Worm (Caenorhabditis elegans) whole organism, late embryonic: ENCODE data around the gene srw-137.

ENCODE experiments used
- C38D4.7 ChIP-seq: fragments of 200-800 bp; sonication (Bioruptor generic); optimal IDR thresholded peaks from 2 replicates; lab custom pipeline; 2018; ENCODE audit warnings: mild to moderate bottlenecking, missing genetic modification characterization, moderate library complexity, missing compliant biosample characterization
- K02D7.2 ChIP-seq: sonication (generic microtip); optimal IDR thresholded peaks from 2 replicates; lab custom pipeline; 2017; ENCODE audit warnings: mild to moderate bottlenecking, missing genetic modification characterization, missing compliant biosample characterization
- K09A11.1 ChIP-seq: sonication (generic microtip); optimal IDR thresholded peaks from 2 replicates; lab custom pipeline; 2017; ENCODE audit warnings: antibody characterized with exemption, mild to moderate bottlenecking, missing genetic modification characterization, missing compliant biosample characterization; ENCODE audit not compliant: insufficient read depth
- T23F11.4 ChIP-seq: fragments of 200-800 bp; sonication (Bioruptor generic); optimal IDR thresholded peaks from 2 replicates; lab custom pipeline; 2018; ENCODE audit warnings: mild to moderate bottlenecking, missing genetic modification characterization, missing compliant biosample characterization
- ahr-1 ChIP-seq: sonication (generic microtip); optimal IDR thresholded peaks from 2 replicates; lab custom pipeline; 2016; ENCODE audit warnings: missing genetic modification characterization, missing compliant biosample characterization
- ama-1 ChIP-seq: fragments of 150-350 bp; optimal IDR thresholded peaks from 2 replicates; lab custom pipeline; 2014
- ceh-14 ChIP-seq: sonication (generic microtip); optimal IDR thresholded peaks from 2 replicates; lab custom pipeline; 2016; ENCODE audit warnings: missing genotype, missing genetic modification characterization, missing compliant biosample characterization
- ceh-18 ChIP-seq: sonication (generic microtip); optimal IDR thresholded peaks from 2 replicates; lab custom pipeline; 2016; ENCODE audit warnings: missing genetic modification characterization, missing compliant biosample characterization
- ceh-2 ChIP-seq: sonication (generic microtip); optimal IDR thresholded peaks from 2 replicates; lab custom pipeline; 2016; ENCODE audit warnings: missing genotype, missing genetic modification characterization, missing compliant biosample characterization
- ceh-22 ChIP-seq: sonication (generic microtip); optimal IDR thresholded peaks from 2 replicates; lab custom pipeline; 2017; ENCODE audit warnings: missing biosample characterization, missing genetic modification characterization
- ceh-24 ChIP-seq: sonication (generic microtip); optimal IDR thresholded peaks from 2 replicates; lab custom pipeline; 2016; ENCODE audit warnings: mild to moderate bottlenecking, missing genetic modification characterization, missing compliant biosample characterization
- ceh-31 ChIP-seq: sonication (generic microtip); optimal IDR thresholded peaks from 2 replicates; lab custom pipeline; 2016; ENCODE audit warnings: missing genetic modification characterization, missing compliant biosample characterization
- ceh-45 ChIP-seq: fragments of 200-800 bp; sonication (Bioruptor generic); IDR thresholded peaks from 2 replicates; pipeline ENCODE4 v1.3.6; 2022; ENCODE audit warnings: missing genetic modification reagents, missing genetic modification characterization, missing compliant biosample characterization
- ceh-48 ChIP-seq: sonication (generic microtip); optimal IDR thresholded peaks from 2 replicates; lab custom pipeline; 2016; ENCODE audit warnings: missing genetic modification characterization, inconsistent platforms, missing compliant biosample characterization
- elt-2 ChIP-seq: sonication (generic microtip); optimal IDR thresholded peaks from 2 replicates; lab custom pipeline; 2016; ENCODE audit warnings: missing genetic modification reagents, missing genetic modification characterization, missing compliant biosample characterization
- elt-4 ChIP-seq: sonication (generic microtip); optimal IDR thresholded peaks from 2 replicates; lab custom pipeline; 2016; ENCODE audit warnings: missing genetic modification characterization, missing compliant biosample characterization
- ets-4 ChIP-seq: sonication (generic microtip); optimal IDR thresholded peaks from 2 replicates; lab custom pipeline; 2016; ENCODE audit warnings: missing genetic modification characterization, missing compliant biosample characterization
- eyg-1 ChIP-seq: sonication (generic microtip); optimal IDR thresholded peaks from 2 replicates; lab custom pipeline; 2016; ENCODE audit warnings: missing genotype, missing genetic modification characterization, missing compliant biosample characterization
- fax-1 ChIP-seq: sonication (generic microtip); optimal IDR thresholded peaks from 2 replicates; lab custom pipeline; 2016; ENCODE audit warnings: missing genotype, missing genetic modification characterization, missing compliant biosample characterization
- fkh-6 ChIP-seq: sonication (generic microtip); optimal IDR thresholded peaks from 2 replicates; lab custom pipeline; 2016; ENCODE audit warnings: missing genetic modification characterization, missing compliant biosample characterization
- gmeb-2 ChIP-seq: sonication (generic microtip); optimal IDR thresholded peaks from 2 replicates; lab custom pipeline; 2016; ENCODE audit warnings: missing genetic modification characterization, inconsistent platforms, missing compliant biosample characterization
- hlh-15 ChIP-seq: sonication (generic microtip); optimal IDR thresholded peaks from 2 replicates; lab custom pipeline; 2016; ENCODE audit warnings: missing genetic modification characterization, missing compliant biosample characterization
- hlh-6 ChIP-seq: sonication (generic microtip); optimal IDR thresholded peaks from 2 replicates; lab custom pipeline; 2016; ENCODE audit warnings: missing genotype, missing genetic modification characterization, missing compliant biosample characterization
- lim-6 ChIP-seq: sonication (generic microtip); optimal IDR thresholded peaks from 2 replicates; lab custom pipeline; 2016; ENCODE audit warnings: missing genetic modification characterization, missing compliant biosample characterization
- madf-2 ChIP-seq: sonication (generic microtip); optimal IDR thresholded peaks from 2 replicates; lab custom pipeline; 2017; ENCODE audit warnings: missing genetic modification characterization, missing compliant biosample characterization
- nhr-232 ChIP-seq: sonication (generic microtip); optimal IDR thresholded peaks from 2 replicates; lab custom pipeline; 2016; ENCODE audit warnings: missing genetic modification characterization, missing compliant biosample characterization
- pha-4 ChIP-seq: fragments of 150-350 bp; optimal IDR thresholded peaks from 2 replicates; lab custom pipeline; 2018; ENCODE audit warnings: missing biosample characterization, missing genetic modification reagents, missing genetic modification characterization
- pqm-1 ChIP-seq: sonication (generic microtip); optimal IDR thresholded peaks from 2 replicates; lab custom pipeline; 2016; ENCODE audit warnings: missing genetic modification characterization, missing compliant biosample characterization
- ref-2 ChIP-seq: sonication (generic microtip); optimal IDR thresholded peaks from 2 replicates; lab custom pipeline; 2016; ENCODE audit warnings: missing genetic modification characterization, missing compliant biosample characterization
- sdc-2 ChIP-seq: sonication (generic microtip); optimal IDR thresholded peaks from 2 replicates; lab custom pipeline; 2016; ENCODE audit warnings: missing genotype, missing genetic modification characterization, missing compliant biosample characterization
- sox-2 ChIP-seq: fragments of 200-800 bp; sonication (Bioruptor generic); IDR thresholded peaks from 2 replicates; pipeline ENCODE4 v1.3.6; 2022; ENCODE audit warnings: missing genetic modification reagents, missing genetic modification characterization, missing compliant biosample characterization
- sox-4 ChIP-seq: sonication (generic microtip); optimal IDR thresholded peaks from 2 replicates; lab custom pipeline; 2017; ENCODE audit warnings: mild to moderate bottlenecking, missing genetic modification characterization, inconsistent platforms, missing compliant biosample characterization
- syd-9 ChIP-seq: sonication (generic microtip); optimal IDR thresholded peaks from 2 replicates; lab custom pipeline; 2016; ENCODE audit warnings: mild to moderate bottlenecking, missing genetic modification characterization, moderate library complexity, missing compliant biosample characterization
- tbx-7 ChIP-seq: sonication (generic microtip); optimal IDR thresholded peaks from 2 replicates; lab custom pipeline; 2016; ENCODE audit warnings: missing genotype, missing genetic modification characterization, missing compliant biosample characterization
- ttx-3 ChIP-seq: sonication (generic microtip); optimal IDR thresholded peaks from 2 replicates; lab custom pipeline; 2016; ENCODE audit warnings: missing genetic modification reagents, missing genetic modification characterization, missing compliant biosample characterization
- unc-3 ChIP-seq, 2 experiments: fragments of 200-800 bp in 1 of 2; sonication (Bioruptor generic) in 1 of 2; sonication (generic microtip) in 1 of 2; conservative IDR thresholded peaks in 1 of 2; optimal IDR thresholded peaks in 1 of 2; 2 replicates each; pipeline versions ENCODE4 v1.3.6 to Lab custom; 2016 to 2022; ENCODE audit warnings: missing compliant biosample characterization in 2 of 2, missing genetic modification characterization in 2 of 2, missing genetic modification reagents in 1 of 2
- ztf-16 ChIP-seq: sonication (generic microtip); optimal IDR thresholded peaks from 2 replicates; lab custom pipeline; 2017; ENCODE audit warnings: missing genetic modification characterization, missing compliant biosample characterization

srw-137 gene

ce11 chrV:2931252-2931651, 12.5 kb downstream of the srw-137 start, which contains the start of gene C31B8.1:
Gene C31B8.1 (plus strand): TSS chrV:2931552.
- no peak for TF ChIP-seq unc-3 (GFP tag; conservative IDR thresholded peaks at IDR 0.05; lab: Robert Waterston, UW)
- no peak for TF ChIP-seq unc-3 (tag; optimal IDR thresholded peaks at IDR 0.05; lab: Kevin White, UChicago)
- no peak for TF ChIP-seq sox-2
- TF ChIP-seq hlh-15 (tag; lab: Kevin White, UChicago), result no peak
- TF ChIP-seq lim-6 (tag; lab: Kevin White, UChicago), result no peak
- no peak for TF ChIP-seq pqm-1 (tag; lab: Kevin White, UChicago)
- no peak for TF ChIP-seq ref-2
- no peak for TF ChIP-seq ama-1 (lab: Kevin White, UChicago)
- TF ChIP-seq K09A11.1 (tag; lab: Kevin White, UChicago), result no peak
- no peak for TF ChIP-seq ceh-31 (tag; lab: Kevin White, UChicago)
- TF ChIP-seq ets-4, result no peak
- TF ChIP-seq ahr-1 (tag; lab: Kevin White, UChicago), result no peak
- no peak for TF ChIP-seq T23F11.4 (GFP tag; lab: Kevin White, UChicago)
- no peak for TF ChIP-seq ceh-2
- TF ChIP-seq fkh-6, result no peak
- no peak for TF ChIP-seq tbx-7
- no peak for TF ChIP-seq ztf-16 (tag; lab: Kevin White, UChicago)

- no peak for TF ChIP-seq ceh-18 (tag; lab: Kevin White, UChicago)
- TF ChIP-seq unc-3 (GFP tag; conservative IDR thresholded peaks at IDR 0.05; lab: Robert Waterston, UW), result no peak
- TF ChIP-seq unc-3 (tag; optimal IDR thresholded peaks at IDR 0.05; lab: Kevin White, UChicago), result no peak
- TF ChIP-seq lim-6 (tag; lab: Kevin White, UChicago), result no peak
- no peak for TF ChIP-seq pha-4 (tag; lab: Kevin White, UChicago)
- TF ChIP-seq ceh-2, result no peak
- no peak for TF ChIP-seq K02D7.2
- no peak for TF ChIP-seq ztf-16 (tag; lab: Kevin White, UChicago)
- no peak for TF ChIP-seq C38D4.7 (GFP tag; lab: Kevin White, UChicago)
These were observed 14.0 kb downstream of the srw-137 start, which contains the start of gene C31B8.16 for ce11 chrV:2929753-2930152. Gene C31B8.16 (plus strand): TSS chrV:2930053.

ce11 chrV:2927553-2927952, 16.2 kb downstream of the srw-137 start, which contains the start of gene C31B8.12:
Gene C31B8.12 (minus strand): TSS chrV:2927653.
- TF ChIP-seq lim-6 (tag; lab: Kevin White, UChicago) (no peak), hlh-6 (tag; lab: Kevin White, UChicago) (no peak), elt-2 (no peak), ceh-24 (tag; lab: Kevin White, UChicago) (no peak), nhr-232 (no peak), ceh-2 (no peak), K09A11.1 (tag; lab: Kevin White, UChicago) (no peak)

- TF ChIP-seq sox-4 (tag; lab: Kevin White, UChicago) (no peak), ceh-45 (no peak), ttx-3 (tag; lab: Kevin White, UChicago) (no peak), hlh-6 (tag; lab: Kevin White, UChicago) (no peak), madf-2 (tag; lab: Kevin White, UChicago) (no peak), gmeb-2 (tag; lab: Kevin White, UChicago) (no peak), ceh-14 (tag; lab: Kevin White, UChicago) (no peak), ceh-22 (tag; lab: Kevin White, UChicago) (no peak), ztf-16 (tag; lab: Kevin White, UChicago) (no peak), ceh-48 (tag; lab: Kevin White, UChicago) (no peak), fax-1 (no peak)
These were observed 21.2 kb downstream of the srw-137 start, which contains the start of gene srh-38 for ce11 chrV:2922594-2922993. Gene srh-38 (minus strand): TSS chrV:2922694.

ce11 chrV:2920125-2920524, 23.6 kb downstream of the srw-137 start:
- TF ChIP-seq syd-9 (no peak), eyg-1 (no peak), tbx-7 (no peak), sdc-2 (no peak), elt-4 (no peak)
